Fruit fly (Drosophila melanogaster) whole organism, embryonic: ENCODE data around the gene jet.
A peak's percentile ranks its signal among the peaks of the same experiment; 100 is the strongest.

ENCODE experiments used
- B-H1 ChIP-seq: fragments of 200-800 bp; sonication (Bioruptor generic); IDR thresholded peaks from 3 replicates; pipeline ENCODE4 v1.3.6; 2022; ENCODE audit warnings: missing biosample characterization, missing genetic modification characterization
- BEAF-32 ChIP-seq: fragments of 200-800 bp; sonication (Bioruptor generic); optimal IDR thresholded peaks from 3 replicates; lab custom pipeline; 2017; ENCODE audit warnings: missing biosample characterization, missing genetic modification characterization, mild to moderate bottlenecking, moderate library complexity, missing genetic modification reagents
- BtbVII ChIP-seq: fragments of 200-800 bp; sonication (Bioruptor generic); optimal IDR thresholded peaks from 3 replicates; lab custom pipeline; 2017; ENCODE audit warnings: missing biosample characterization, mild to moderate bottlenecking, missing genetic modification characterization
- CG10366 ChIP-seq: fragments of 200-800 bp; sonication (Bioruptor generic); IDR thresholded peaks from 2 replicates; pipeline ENCODE4 v1.3.6; 2022; ENCODE audit warnings: missing biosample characterization, missing genetic modification characterization
- CG11085 ChIP-seq: fragments of 200-800 bp; sonication (Bioruptor generic); IDR thresholded peaks from 2 replicates; pipeline ENCODE4 v1.3.6; 2022; ENCODE audit warnings: missing biosample characterization, missing genetic modification characterization
- CG12155 ChIP-seq: fragments of 200-800 bp; sonication (Bioruptor generic); optimal IDR thresholded peaks from 3 replicates; lab custom pipeline; 2016; ENCODE audit warnings: missing biosample characterization, missing genetic modification characterization
- CG12219 ChIP-seq: fragments of 200-800 bp; sonication (Bioruptor generic); optimal IDR thresholded peaks from 3 replicates; lab custom pipeline; 2018; ENCODE audit warnings: missing biosample characterization, mild to moderate bottlenecking, missing genetic modification characterization
- CG12299 ChIP-seq: fragments of 200-800 bp; sonication (Bioruptor generic); optimal IDR thresholded peaks from 2 replicates; lab custom pipeline; 2018; ENCODE audit warnings: missing biosample characterization, mild to moderate bottlenecking, missing genetic modification characterization
- CG12659 ChIP-seq: fragments of 200-800 bp; sonication (Bioruptor generic); optimal IDR thresholded peaks from 3 replicates; lab custom pipeline; 2017; ENCODE audit warnings: mild to moderate bottlenecking, missing biosample characterization, missing genetic modification reagents, missing genetic modification characterization
- CG13775 ChIP-seq: fragments of 200-800 bp; sonication (Bioruptor generic); optimal IDR thresholded peaks from 3 replicates; lab custom pipeline; 2017; ENCODE audit warnings: missing biosample characterization, mild to moderate bottlenecking, missing genetic modification characterization
- CG15514 ChIP-seq: fragments of 200-800 bp; sonication (Bioruptor generic); optimal IDR thresholded peaks from 3 replicates; lab custom pipeline; 2017; ENCODE audit warnings: missing biosample characterization, missing genetic modification characterization, mild to moderate bottlenecking, moderate library complexity, missing genetic modification reagents
- CG15601 ChIP-seq: fragments of 200-800 bp; sonication (Bioruptor generic); optimal IDR thresholded peaks from 3 replicates; lab custom pipeline; 2019; ENCODE audit warnings: missing biosample characterization, mild to moderate bottlenecking, missing genetic modification characterization, moderate library complexity
- CG15696 ChIP-seq: fragments of 200-800 bp; sonication (Bioruptor generic); optimal IDR thresholded peaks from 2 replicates; lab custom pipeline; 2019; ENCODE audit warnings: missing biosample characterization, mild to moderate bottlenecking, missing genetic modification characterization, moderate library complexity
- CG1603 ChIP-seq: fragments of 200-800 bp; sonication (Bioruptor generic); optimal IDR thresholded peaks from 2 replicates; lab custom pipeline; 2019; ENCODE audit warnings: missing biosample characterization, mild to moderate bottlenecking, missing genetic modification characterization, moderate library complexity
- CG17802 ChIP-seq: fragments of 200-800 bp; sonication (Bioruptor generic); optimal IDR thresholded peaks from 2 replicates; lab custom pipeline; 2018; ENCODE audit warnings: missing biosample characterization, mild to moderate bottlenecking, missing genetic modification characterization, moderate library complexity
- CG17829 ChIP-seq: fragments of 200-800 bp; optimal IDR thresholded peaks from 2 replicates; lab custom pipeline; 2019; ENCODE audit warnings: missing biosample characterization, mild to moderate bottlenecking, missing genetic modification characterization, moderate library complexity
- CG2199 ChIP-seq: fragments of 200-800 bp; sonication (Bioruptor generic); IDR thresholded peaks from 3 replicates; pipeline ENCODE4 v1.3.6; 2022; ENCODE audit warnings: missing biosample characterization, missing genetic modification characterization
- CG2202 ChIP-seq: fragments of 200-800 bp; sonication (Bioruptor generic); optimal IDR thresholded peaks from 2 replicates; lab custom pipeline; 2018; ENCODE audit warnings: missing biosample characterization, mild to moderate bottlenecking, missing genetic modification characterization
- CG2712 ChIP-seq: fragments of 200-800 bp; optimal IDR thresholded peaks from 3 replicates; lab custom pipeline; 2019; ENCODE audit warnings: missing biosample characterization, mild to moderate bottlenecking, missing genetic modification characterization, moderate library complexity
- CG2889 ChIP-seq: fragments of 200-800 bp; sonication (Bioruptor generic); IDR thresholded peaks from 3 replicates; pipeline ENCODE4 v1.3.6; 2022; ENCODE audit warnings: missing biosample characterization, missing genetic modification characterization
- CG4707 ChIP-seq: fragments of 200-800 bp; sonication (Bioruptor generic); optimal IDR thresholded peaks from 2 replicates; lab custom pipeline; 2018; ENCODE audit warnings: missing biosample characterization, mild to moderate bottlenecking, missing genetic modification characterization, moderate library complexity
- CG6272 ChIP-seq: fragments of 200-800 bp; sonication (Bioruptor generic); IDR thresholded peaks from 2 replicates; pipeline ENCODE4 v1.3.6; 2022; ENCODE audit warnings: missing biosample characterization, missing genetic modification characterization
- CG6683 ChIP-seq: fragments of 200-800 bp; sonication (Bioruptor generic); optimal IDR thresholded peaks from 2 replicates; lab custom pipeline; 2017; ENCODE audit warnings: missing biosample characterization, mild to moderate bottlenecking, missing genetic modification characterization, missing genetic modification reagents
- CG6765 ChIP-seq: fragments of 200-800 bp; sonication (Bioruptor generic); optimal IDR thresholded peaks from 3 replicates; lab custom pipeline; 2017; ENCODE audit warnings: missing biosample characterization, mild to moderate bottlenecking, missing genetic modification characterization
- CG9932 ChIP-seq: fragments of 200-800 bp; sonication (Bioruptor generic); IDR thresholded peaks from 2 replicates; pipeline ENCODE4 v1.3.6; 2022; ENCODE audit warnings: missing biosample characterization, missing genetic modification characterization
- Chrac-16 ChIP-seq: fragments of 200-800 bp; sonication (Bioruptor generic); optimal IDR thresholded peaks from 3 replicates; lab custom pipeline; 2016; ENCODE audit warnings: missing biosample characterization, missing genetic modification characterization
- Dek ChIP-seq: fragments of 200-800 bp; sonication (Bioruptor generic); optimal IDR thresholded peaks from 3 replicates; lab custom pipeline; 2019; ENCODE audit warnings: missing biosample characterization, mild to moderate bottlenecking, missing genetic modification characterization, moderate library complexity
- Hr3 ChIP-seq: fragments of 200-800 bp; sonication (Bioruptor generic); optimal IDR thresholded peaks from 3 replicates; lab custom pipeline; 2016; ENCODE audit warnings: missing biosample characterization, missing genetic modification characterization
- MESR4 ChIP-seq: fragments of 200-800 bp; sonication (Bioruptor generic); optimal IDR thresholded peaks from 2 replicates; lab custom pipeline; 2018; ENCODE audit warnings: missing biosample characterization, mild to moderate bottlenecking, missing genetic modification characterization, moderate library complexity
- Nf-YB ChIP-seq: fragments of 200-800 bp; sonication (Bioruptor generic); optimal IDR thresholded peaks from 3 replicates; lab custom pipeline; 2019; ENCODE audit warnings: missing biosample characterization, mild to moderate bottlenecking, missing genetic modification characterization, moderate library complexity
- Spps ChIP-seq: fragments of 200-800 bp; sonication (Bioruptor generic); optimal IDR thresholded peaks from 2 replicates; lab custom pipeline; 2018; ENCODE audit warnings: missing biosample characterization, mild to moderate bottlenecking, missing genetic modification characterization
- Sry-δ ChIP-seq: fragments of 200-800 bp; sonication (Bioruptor generic); optimal IDR thresholded peaks from 2 replicates; lab custom pipeline; 2016; ENCODE audit warnings: missing biosample characterization, missing genetic modification characterization
- al ChIP-seq: fragments of 200-800 bp; sonication (Bioruptor generic); IDR thresholded peaks from 2 replicates; pipeline ENCODE4 v1.3.6; 2022; ENCODE audit warnings: missing biosample characterization, missing genetic modification characterization
- cg ChIP-seq: fragments of 200-800 bp; sonication (Bioruptor generic); optimal IDR thresholded peaks from 3 replicates; lab custom pipeline; 2019; ENCODE audit warnings: missing biosample characterization, mild to moderate bottlenecking, missing genetic modification characterization, moderate library complexity
- gsb ChIP-seq: fragments of 200-800 bp; sonication (Bioruptor generic); IDR thresholded peaks from 2 replicates; pipeline ENCODE4 v1.3.6; 2022; ENCODE audit warnings: missing biosample characterization, missing genetic modification characterization
- insv ChIP-seq, 2 experiments: fragments of 200-800 bp; sonication (Bioruptor generic); optimal IDR thresholded peaks; 3 replicates each; lab custom pipeline; 2016 to 2018; ENCODE audit warnings: missing biosample characterization in 2 of 2, missing genetic modification characterization in 2 of 2
- lbe ChIP-seq: fragments of 200-800 bp; sonication (Bioruptor generic); optimal IDR thresholded peaks from 2 replicates; lab custom pipeline; 2016; ENCODE audit warnings: missing biosample characterization, mild to moderate bottlenecking, missing genetic modification characterization
- lola ChIP-seq, 3 experiments: fragments of >200 bp in 2 of 3; fragments of 200-800 bp in 1 of 3; sonication (Bioruptor generic) in 1 of 3; optimal IDR thresholded peaks; 2 replicates each; lab custom pipeline; 2017 to 2019; ENCODE audit warnings: missing biosample characterization in 3 of 3, missing genetic modification characterization in 3 of 3, mild to moderate bottlenecking in 1 of 3, moderate library complexity in 1 of 3
- oc ChIP-seq: fragments of 200-800 bp; sonication (Bioruptor generic); optimal IDR thresholded peaks from 2 replicates; lab custom pipeline; 2018; ENCODE audit warnings: missing biosample characterization, mild to moderate bottlenecking, missing genetic modification characterization, moderate library complexity
- odd ChIP-seq: fragments of 200-800 bp; sonication (Bioruptor generic); optimal IDR thresholded peaks from 2 replicates; lab custom pipeline; 2017; ENCODE audit warnings: missing biosample characterization, mild to moderate bottlenecking, missing genetic modification characterization
- phol ChIP-seq: fragments of 200-800 bp; sonication (Bioruptor generic); optimal IDR thresholded peaks from 3 replicates; lab custom pipeline; 2018; ENCODE audit warnings: missing biosample characterization, mild to moderate bottlenecking, missing genetic modification characterization, moderate library complexity
- psq ChIP-seq: fragments of 200-800 bp; sonication (Bioruptor generic); optimal IDR thresholded peaks from 2 replicates; lab custom pipeline; 2017; ENCODE audit warnings: missing biosample characterization, missing genetic modification characterization
- sens-2 ChIP-seq: fragments of 200-800 bp; sonication (Bioruptor generic); IDR thresholded peaks from 2 replicates; pipeline ENCODE4 v1.3.6; 2022; ENCODE audit warnings: missing biosample characterization, missing genetic modification characterization
- seq ChIP-seq: fragments of 200-800 bp; sonication (Bioruptor generic); IDR thresholded peaks from 2 replicates; pipeline ENCODE4 v1.3.6; 2022; ENCODE audit warnings: missing biosample characterization, missing genetic modification characterization
- shn ChIP-seq: fragments of 200-800 bp; sonication (Bioruptor generic); optimal IDR thresholded peaks from 3 replicates; lab custom pipeline; 2016; ENCODE audit warnings: missing biosample characterization, missing genetic modification characterization
- sim ChIP-seq: fragments of 200-800 bp; sonication (Bioruptor generic); IDR thresholded peaks from 2 replicates; pipeline ENCODE4 v1.3.6; 2022; ENCODE audit warnings: missing biosample characterization, missing genetic modification characterization
- sisA ChIP-seq: fragments of 200-800 bp; sonication (Bioruptor generic); IDR thresholded peaks from 2 replicates; pipeline ENCODE4 v1.3.6; 2022; ENCODE audit warnings: missing biosample characterization, missing genetic modification characterization
- sqz ChIP-seq: fragments of 200-800 bp; sonication (Bioruptor generic); optimal IDR thresholded peaks from 3 replicates; lab custom pipeline; 2018; ENCODE audit warnings: missing biosample characterization, mild to moderate bottlenecking, missing genetic modification characterization
- stwl ChIP-seq: fragments of 200-800 bp; sonication (Bioruptor generic); optimal IDR thresholded peaks from 3 replicates; lab custom pipeline; 2018; ENCODE audit warnings: missing biosample characterization, mild to moderate bottlenecking, missing genetic modification characterization, moderate library complexity
- tll ChIP-seq, 2 experiments: fragments of 200-800 bp in 1 of 2; fragments of >200 bp in 1 of 2; sonication (Bioruptor generic) in 1 of 2; optimal IDR thresholded peaks; 2 replicates each; lab custom pipeline; 2017 to 2019; ENCODE audit warnings: missing biosample characterization in 2 of 2, missing genetic modification characterization in 2 of 2, mild to moderate bottlenecking in 1 of 2, moderate library complexity in 1 of 2

The jet gene

dm6 chr2L:4971329-4971798 is 21.8 kb upstream of the jet start, which contains the start of gene CG14043 (continued):
- peak; percentile 56 for TF ChIP-seq Sry-δ (GFP tag; lab: Kevin White, UChicago)
- TF ChIP-seq Spps = peak; percentile 9
- TF ChIP-seq odd (GFP tag; lab: Kevin White, UChicago) = no peak
- no peak for TF ChIP-seq sisA (GFP tag; lab: Robert Waterston, UW)
- no peak for TF ChIP-seq CG17802 (tag; lab: Kevin White, UChicago)
- TF ChIP-seq Chrac-16 (GFP tag; lab: Kevin White, UChicago) = peak; percentile 17
- TF ChIP-seq CG12299 = no peak
- peak in 1 of 2 experiments; percentile 19 for TF ChIP-seq insv (GFP tag; optimal IDR thresholded peaks at IDR 0.05; lab: Kevin White, UChicago)
- no peak for TF ChIP-seq tll (GFP tag; optimal IDR thresholded peaks at IDR 0.05; lab: Kevin White, UChicago)
- TF ChIP-seq CG6272 = no peak
- peak; percentile 51 for TF ChIP-seq CG15601 (tag; lab: Kevin White, UChicago)
- TF ChIP-seq MESR4 = peak; percentile 31
- TF ChIP-seq CG2712 = peak; percentile 69
- no peak for TF ChIP-seq CG2889 (GFP tag; lab: Robert Waterston, UW)
- no peak for TF ChIP-seq sqz (GFP tag; lab: Kevin White, UChicago)
- no peak for TF ChIP-seq CG11085 (GFP tag; lab: Robert Waterston, UW)
- peak; percentile 84 for TF ChIP-seq stwl (tag; lab: Kevin White, UChicago)
- TF ChIP-seq CG12155 = peak; percentile 19
- no peak for TF ChIP-seq gsb (GFP tag; lab: Robert Waterston, UW)
- TF ChIP-seq CG2199 (GFP tag; lab: Robert Waterston, UW) = no peak
- no peak for TF ChIP-seq CG6683 (GFP tag; lab: Kevin White, UChicago)
- TF ChIP-seq cg = no peak
- TF ChIP-seq oc = no peak
- TF ChIP-seq CG6765 (GFP tag; lab: Kevin White, UChicago) = no peak
- peak; percentile 72 for TF ChIP-seq phol (tag; lab: Kevin White, UChicago)
- peak; percentile 91 for TF ChIP-seq CG12659 (GFP tag; lab: Kevin White, UChicago)
- TF ChIP-seq psq (GFP tag; lab: Kevin White, UChicago) = no peak
- TF ChIP-seq Nf-YB = no peak
- no peak for TF ChIP-seq sens-2
- no peak for TF ChIP-seq shn (GFP tag; lab: Kevin White, UChicago)
- TF ChIP-seq B-H1 = no peak
- TF ChIP-seq CG1603 (tag; lab: Kevin White, UChicago) = peak; percentile 45
- TF ChIP-seq CG17829 (tag; lab: Kevin White, UChicago) = peak; percentile 51
- no peak for TF ChIP-seq CG4707 (GFP tag; lab: Kevin White, UChicago)
- peak; percentile 7 for TF ChIP-seq CG15696 (tag; lab: Kevin White, UChicago)
- peak in 1 of 3 experiments; percentile 5 for TF ChIP-seq lola (GFP tag; optimal IDR thresholded peaks at IDR 0.05; lab: Kevin White, UChicago)
- peak; percentile 3 for TF ChIP-seq Hr3 (GFP tag; lab: Kevin White, UChicago)
- TF ChIP-seq CG2202 (tag; lab: Kevin White, UChicago) = no peak
- 0 out of 2 replicates have a peak, but pooled peaks have one; percentile 30 for TF ChIP-seq al (GFP tag; lab: Robert Waterston, UW)
- no peak for TF ChIP-seq CG12219 (GFP tag; lab: Kevin White, UChicago)
- peak; percentile 53 for TF ChIP-seq Dek (tag; lab: Kevin White, UChicago)
- no peak for TF ChIP-seq sim (GFP tag; lab: Robert Waterston, UW)
- peak; percentile 37; the same call in 1 of the 2 replicates for TF ChIP-seq CG9932
- TF ChIP-seq BtbVII (GFP tag; lab: Kevin White, UChicago) = no peak
- no peak for TF ChIP-seq seq
- peak; percentile 59 for TF ChIP-seq BEAF-32
- no peak for TF ChIP-seq lbe
- peak; percentile 70 for TF ChIP-seq CG15514 (GFP tag; lab: Kevin White, UChicago)
- TF ChIP-seq CG10366 = no peak
- TF ChIP-seq CG13775 (GFP tag; lab: Kevin White, UChicago) = peak; percentile 31
